Worm (Caenorhabditis elegans) whole organism, L1 larva: ENCODE data around the gene clc-12.

Source experiments
- C04F5.9 ChIP-seq: sonication (generic microtip); optimal IDR thresholded peaks from 2 replicates; lab custom pipeline; 2016; ENCODE audit warnings: missing genetic modification characterization, missing compliant biosample characterization
- C34B4.2 ChIP-seq: sonication (generic microtip); optimal IDR thresholded peaks from 2 replicates; lab custom pipeline; 2017; ENCODE audit warnings: mild to moderate bottlenecking, missing genetic modification characterization, missing compliant biosample characterization
- aly-2 ChIP-seq: fragments of 150-350 bp; optimal IDR thresholded peaks from 2 replicates; lab custom pipeline; 2014; ENCODE audit warnings: missing biosample characterization, missing genetic modification characterization
- ama-1 ChIP-seq: fragments of 150-350 bp; optimal IDR thresholded peaks from 2 replicates; lab custom pipeline; 2014
- blmp-1 ChIP-seq: fragments of 150-350 bp; optimal IDR thresholded peaks from 2 replicates; lab custom pipeline; 2014; ENCODE audit warnings: missing biosample characterization, missing genetic modification characterization
- ceh-8 ChIP-seq: fragments of 200-800 bp; sonication (Bioruptor generic); optimal IDR thresholded peaks from 2 replicates; lab custom pipeline; 2018; ENCODE audit warnings: mild to moderate bottlenecking, missing genetic modification characterization, moderate library complexity, missing compliant biosample characterization
- ceh-82 ChIP-seq, 3 experiments: fragments of 150-350 bp in 1 of 3; sonication (generic microtip) in 2 of 3; optimal IDR thresholded peaks; 2 replicates each; lab custom pipeline; 2014 to 2017; ENCODE audit warnings: missing biosample characterization in 3 of 3, missing genetic modification characterization in 3 of 3
- ceh-88 ChIP-seq: fragments of 200-800 bp; sonication (Bioruptor generic); IDR thresholded peaks from 2 replicates; pipeline ENCODE4 v1.3.6; 2022; ENCODE audit warnings: missing genetic modification characterization, missing compliant biosample characterization
- ceh-90 ChIP-seq: sonication (generic microtip); optimal IDR thresholded peaks from 2 replicates; lab custom pipeline; 2016; ENCODE audit warnings: missing genetic modification characterization, missing compliant biosample characterization
- ces-1 ChIP-seq: fragments of 150-350 bp; optimal IDR thresholded peaks from 2 replicates; lab custom pipeline; 2014; ENCODE audit warnings: missing biosample characterization, missing genetic modification reagents, missing genetic modification characterization
- dpl-1 ChIP-seq, 3 experiments: fragments of 150-350 bp in 2 of 3; sonication (generic microtip) in 1 of 3; optimal IDR thresholded peaks; 2 replicates each; lab custom pipeline; 2014 to 2017; ENCODE audit warnings: missing biosample characterization in 3 of 3, missing genetic modification characterization in 3 of 3, missing genetic modification reagents in 3 of 3
- efl-1 ChIP-seq, 4 experiments: fragments of 150-350 bp; optimal IDR thresholded peaks in 3 of 4; peaks in 1 of 4; 1 replicate in 1 of 4; 2 replicates in 3 of 4; lab custom pipeline; 2014; ENCODE audit warnings: missing biosample characterization in 2 of 4, missing genetic modification characterization in 2 of 4, missing genetic modification reagents in 2 of 4
- elt-2 ChIP-seq: sonication (generic microtip); optimal IDR thresholded peaks from 2 replicates; lab custom pipeline; 2016; ENCODE audit warnings: missing genetic modification characterization, mild to moderate bottlenecking, inconsistent platforms, missing compliant biosample characterization, missing genetic modification reagents
- elt-3 ChIP-seq, 6 experiments: fragments of 150-350 bp in 1 of 6; sonication (generic microtip); optimal IDR thresholded peaks; 2 replicates each; lab custom pipeline; 2017 to 2018; ENCODE audit warnings: missing biosample characterization in 6 of 6, missing genetic modification characterization in 6 of 6, inconsistent platforms in 1 of 6
- fkh-10 ChIP-seq: sonication (generic microtip); optimal IDR thresholded peaks from 2 replicates; lab custom pipeline; 2017; ENCODE audit warnings: missing biosample characterization, missing genetic modification reagents, missing genetic modification characterization
- fkh-8 ChIP-seq: sonication (generic microtip); optimal IDR thresholded peaks from 2 replicates; lab custom pipeline; 2016; ENCODE audit warnings: mild to moderate bottlenecking, missing genetic modification characterization, missing compliant biosample characterization
- fos-1 ChIP-seq: fragments of 150-350 bp; optimal IDR thresholded peaks from 2 replicates; lab custom pipeline; 2014; ENCODE audit warnings: missing biosample characterization, missing genetic modification characterization
- grh-1 ChIP-seq: fragments of 200-800 bp; sonication (Bioruptor generic); IDR thresholded peaks from 2 replicates; pipeline ENCODE4 v1.3.6; 2022; ENCODE audit warnings: missing genetic modification reagents, missing genetic modification characterization, missing compliant biosample characterization
- hlh-4 ChIP-seq: sonication (generic microtip); optimal IDR thresholded peaks from 2 replicates; lab custom pipeline; 2016; ENCODE audit warnings: mild to moderate bottlenecking, missing genetic modification characterization, missing compliant biosample characterization
- isw-1 ChIP-seq: fragments of 200-800 bp; sonication (Bioruptor generic); IDR thresholded peaks from 2 replicates; pipeline ENCODE4 v1.3.6; 2022; ENCODE audit warnings: missing genetic modification characterization, missing compliant biosample characterization
- lin-35 ChIP-seq, 2 experiments: fragments of 150-350 bp; optimal IDR thresholded peaks; 2 replicates each; lab custom pipeline; 2014; ENCODE audit warnings: missing biosample characterization in 2 of 2, missing genetic modification characterization in 2 of 2, missing genetic modification reagents in 2 of 2
- lin-39 ChIP-seq: fragments of 150-350 bp; optimal IDR thresholded peaks from 2 replicates; lab custom pipeline; 2014; ENCODE audit warnings: missing biosample characterization, missing genetic modification reagents, missing genetic modification characterization
- mab-9 ChIP-seq: fragments of 200-800 bp; sonication (Bioruptor generic); IDR thresholded peaks from 2 replicates; pipeline ENCODE4 v1.3.6; 2022; ENCODE audit warnings: missing genetic modification reagents, missing genetic modification characterization, missing compliant biosample characterization
- mdl-1 ChIP-seq, 2 experiments: fragments of 150-350 bp; optimal IDR thresholded peaks; 2 replicates each; lab custom pipeline; 2014 to 2017; ENCODE audit warnings: missing biosample characterization in 2 of 2, missing genetic modification characterization in 2 of 2, inconsistent platforms in 1 of 2
- nhr-11 ChIP-seq: fragments of 150-350 bp; optimal IDR thresholded peaks from 2 replicates; lab custom pipeline; 2014; ENCODE audit warnings: missing biosample characterization, missing genetic modification characterization
- nhr-12 ChIP-seq: sonication (generic microtip); optimal IDR thresholded peaks from 2 replicates; lab custom pipeline; 2017; ENCODE audit warnings: missing biosample characterization, missing genetic modification characterization
- nhr-20 ChIP-seq: sonication (generic microtip); optimal IDR thresholded peaks from 2 replicates; lab custom pipeline; 2016; ENCODE audit warnings: mild to moderate bottlenecking, missing genetic modification characterization, missing compliant biosample characterization
- nhr-28 ChIP-seq: fragments of 150-350 bp; optimal IDR thresholded peaks from 2 replicates; lab custom pipeline; 2014; ENCODE audit warnings: missing biosample characterization, missing genetic modification characterization
- nhr-71 ChIP-seq: sonication (generic microtip); optimal IDR thresholded peaks from 2 replicates; lab custom pipeline; 2016; ENCODE audit warnings: mild to moderate bottlenecking, missing genetic modification characterization, moderate library complexity, missing compliant biosample characterization
- nhr-76 ChIP-seq: sonication (generic microtip); optimal IDR thresholded peaks from 2 replicates; lab custom pipeline; 2017; ENCODE audit warnings: missing biosample characterization, missing genetic modification characterization
- nhr-77 ChIP-seq: fragments of 150-350 bp; optimal IDR thresholded peaks from 2 replicates; lab custom pipeline; 2014; ENCODE audit warnings: missing biosample characterization, missing genetic modification characterization
- nhr-84 ChIP-seq: sonication (generic microtip); optimal IDR thresholded peaks from 2 replicates; lab custom pipeline; 2017; ENCODE audit warnings: missing biosample characterization, missing genetic modification characterization
- nhr-85 ChIP-seq: sonication (generic microtip); peaks from one replicate; lab custom pipeline; 2016; ENCODE audit warnings: missing genetic modification characterization, inconsistent platforms, missing compliant biosample characterization
- nhr-90 ChIP-seq: sonication (generic microtip); optimal IDR thresholded peaks from 2 replicates; lab custom pipeline; 2016; ENCODE audit warnings: mild to moderate bottlenecking, missing genetic modification characterization, missing compliant biosample characterization; ENCODE audit not compliant: poor library complexity
- pax-3 ChIP-seq: fragments of 200-800 bp; sonication (Bioruptor generic); optimal IDR thresholded peaks from 2 replicates; lab custom pipeline; 2018; ENCODE audit warnings: mild to moderate bottlenecking, missing genetic modification characterization, moderate library complexity, missing compliant biosample characterization
- rnt-1 ChIP-seq: sonication (generic microtip); optimal IDR thresholded peaks from 2 replicates; lab custom pipeline; 2016; ENCODE audit warnings: mild to moderate bottlenecking, missing genetic modification characterization, moderate library complexity, missing compliant biosample characterization
- skn-1 ChIP-seq: fragments of 150-350 bp; optimal IDR thresholded peaks from 2 replicates; lab custom pipeline; 2014; ENCODE audit warnings: missing biosample characterization, missing genetic modification characterization
- snpc-4 ChIP-seq: fragments of 150-350 bp; optimal IDR thresholded peaks from 2 replicates; lab custom pipeline; 2014; ENCODE audit warnings: missing biosample characterization, missing genetic modification characterization
- sptf-1 ChIP-seq: fragments of 150-350 bp; optimal IDR thresholded peaks from 2 replicates; lab custom pipeline; 2014; ENCODE audit warnings: missing biosample characterization, missing genetic modification characterization
- swsn-7 ChIP-seq: sonication (generic microtip); optimal IDR thresholded peaks from 2 replicates; lab custom pipeline; 2016; ENCODE audit warnings: missing genetic modification characterization, missing compliant biosample characterization
- tbx-2 ChIP-seq: sonication (generic microtip); optimal IDR thresholded peaks from 2 replicates; lab custom pipeline; 2016; ENCODE audit warnings: missing genetic modification characterization, missing compliant biosample characterization
- tlp-1 ChIP-seq: fragments of 150-350 bp; optimal IDR thresholded peaks from 2 replicates; lab custom pipeline; 2014; ENCODE audit warnings: missing biosample characterization, missing genetic modification characterization
- unc-130 ChIP-seq: fragments of 150-350 bp; optimal IDR thresholded peaks from 2 replicates; lab custom pipeline; 2017; ENCODE audit warnings: missing biosample characterization, missing genetic modification characterization, inconsistent platforms
- unc-30 ChIP-seq: sonication (generic microtip); optimal IDR thresholded peaks from 2 replicates; lab custom pipeline; 2017; ENCODE audit warnings: missing biosample characterization, missing genetic modification characterization
- unc-86 ChIP-seq: sonication (generic microtip); optimal IDR thresholded peaks from 2 replicates; lab custom pipeline; 2016; ENCODE audit warnings: missing genetic modification characterization, missing compliant biosample characterization
- unc-98 ChIP-seq: fragments of 200-800 bp; sonication (Bioruptor generic); IDR thresholded peaks from 2 replicates; pipeline ENCODE4 v1.3.6; 2022; ENCODE audit warnings: missing genetic modification characterization, missing compliant biosample characterization
- vab-15 ChIP-seq: sonication (generic microtip); optimal IDR thresholded peaks from 2 replicates; lab custom pipeline; 2017; ENCODE audit warnings: missing genotype, mild to moderate bottlenecking, missing genetic modification characterization, missing compliant biosample characterization
- zag-1 ChIP-seq: fragments of 150-350 bp; optimal IDR thresholded peaks from 2 replicates; lab custom pipeline; 2014; ENCODE audit warnings: missing biosample characterization, missing genetic modification characterization
- zip-4 ChIP-seq: fragments of 200-800 bp; sonication (Bioruptor generic); optimal IDR thresholded peaks from 2 replicates; lab custom pipeline; 2018; ENCODE audit warnings: mild to moderate bottlenecking, missing genetic modification characterization, moderate library complexity, missing compliant biosample characterization

The clc-12 gene

ce11 chrV:16972134-16972533 is 37.1 kb downstream of the clc-12 start, which contains the start of gene srh-119:
TSS of gene srh-119 (plus strand) at chrV:16972434.
- no peak for TF ChIP-seq unc-130 (tag; lab: Kevin White, UChicago)
- TF ChIP-seq lin-39 (tag; lab: Kevin White, UChicago): no peak
- TF ChIP-seq elt-2 (tag; lab: Kevin White, UChicago): no peak
- TF ChIP-seq unc-86 (tag; lab: Kevin White, UChicago): no peak
- no peak for TF ChIP-seq elt-3 (tag; optimal IDR thresholded peaks at IDR 0.05; lab: Kevin White, UChicago)
- TF ChIP-seq nhr-77: no peak
- no peak for TF ChIP-seq hlh-4
- TF ChIP-seq lin-35 (GFP tag; optimal IDR thresholded peaks at IDR 0.05; lab: Kevin White, UChicago): no peak
- no peak for TF ChIP-seq fos-1 (tag; lab: Kevin White, UChicago)
- TF ChIP-seq mab-9: no peak
- no peak for TF ChIP-seq C04F5.9
- TF ChIP-seq tbx-2 (tag; lab: Kevin White, UChicago): no peak
- TF ChIP-seq efl-1 (optimal IDR thresholded peaks at IDR 0.05; lab: Kevin White, UChicago): no peak
- TF ChIP-seq efl-1 (GFP tag; optimal IDR thresholded peaks at IDR 0.05 in 1 of 2; lab: Kevin White, UChicago): no peak
- TF ChIP-seq, all 84 proteins: peak for 0

DNA sequence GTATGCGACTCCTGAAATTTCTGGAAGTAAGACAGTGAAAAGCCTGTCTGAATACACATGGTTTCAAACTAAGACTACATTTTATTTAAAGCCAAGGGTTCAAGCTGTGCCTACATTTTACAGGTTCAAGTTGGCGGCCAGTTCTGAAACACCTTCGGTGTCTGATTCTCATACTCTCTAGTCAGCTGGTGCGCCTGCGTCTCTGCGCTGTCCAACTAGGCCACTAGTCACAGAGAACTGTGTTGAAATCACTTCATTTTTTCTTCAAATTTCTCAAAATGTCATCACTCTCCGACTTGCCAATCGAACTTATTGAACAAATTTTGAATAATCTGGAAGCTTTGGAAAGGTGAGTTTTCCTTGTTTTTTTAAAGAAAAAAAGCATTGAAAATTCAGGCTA is 42.6 kb downstream of the clc-12 start, which contains the start of gene fbxa-90:
Gene fbxa-90 (plus strand): TSS at position 179 of the 400 bp plus-strand sequence.
- TF ChIP-seq lin-39 (tag; lab: Kevin White, UChicago) (no peak), nhr-90 (tag; lab: Kevin White, UChicago) (no peak), lin-35 (GFP tag; optimal IDR thresholded peaks at IDR 0.05; lab: Kevin White, UChicago) (peak in 1 of 2 experiments; percentile 54), C34B4.2 (no peak), hlh-4 (no peak), nhr-12 (tag; lab: Kevin White, UChicago) (no peak), ces-1 (no peak), unc-98 (GFP tag; lab: Robert Waterston, UW) (no peak), pax-3 (no peak), tbx-2 (tag; lab: Kevin White, UChicago) (no peak), fkh-8 (no peak), nhr-71 (tag; lab: Kevin White, UChicago) (no peak), nhr-11 (tag; lab: Kevin White, UChicago) (no peak), swsn-7 (no peak), elt-2 (tag; lab: Kevin White, UChicago) (no peak), ceh-82 (tag; optimal IDR thresholded peaks at IDR 0.05; lab: Kevin White, UChicago) (no peak), zag-1 (no peak), aly-2 (tag; lab: Kevin White, UChicago) (no peak), sptf-1 (tag; lab: Kevin White, UChicago) (no peak), rnt-1 (tag; lab: Kevin White, UChicago) (no peak), ceh-88 (GFP tag; lab: Robert Waterston, UW) (no peak), isw-1 (GFP tag; lab: Robert Waterston, UW) (no peak), skn-1 (peak; percentile 15), ceh-90 (tag; lab: Kevin White, UChicago) (no peak), nhr-76 (no peak), tlp-1 (no peak), nhr-85 (tag; lab: Kevin White, UChicago) (no peak), nhr-20 (tag; lab: Kevin White, UChicago) (no peak), blmp-1 (no peak), nhr-84 (tag; lab: Kevin White, UChicago) (no peak), efl-1 (optimal IDR thresholded peaks at IDR 0.05; lab: Kevin White, UChicago) (peak; percentile 29 to 64), efl-1 (GFP tag; optimal IDR thresholded peaks at IDR 0.05 in 1 of 2; lab: Kevin White, UChicago) (peak in 1 of 2 experiments; percentile 94), vab-15 (tag; lab: Kevin White, UChicago) (no peak), dpl-1 (GFP tag; optimal IDR thresholded peaks at IDR 0.05; lab: Kevin White, UChicago) (peak in 2 of 3 experiments; percentile 27 to 31)

ce11 chrV:16965655-16966054 is 43.5 kb downstream of the clc-12 start, which contains the start of gene efl-1:
TSS of gene efl-1 (minus strand) at chrV:16965675.
- TF ChIP-seq ceh-90 (tag; lab: Kevin White, UChicago): peak; percentile 58
- peak; percentile 96 for TF ChIP-seq swsn-7
- peak; percentile 88 for TF ChIP-seq zip-4 (GFP tag; lab: Kevin White, UChicago)
- TF ChIP-seq mdl-1 (tag; optimal IDR thresholded peaks at IDR 0.05; lab: Kevin White, UChicago): peak in 1 of 2 experiments; percentile 78
- TF ChIP-seq ces-1: no peak
- peak; percentile 52 for TF ChIP-seq C04F5.9
- TF ChIP-seq grh-1: peak; percentile 83
- TF ChIP-seq nhr-20 (tag; lab: Kevin White, UChicago): peak; percentile 96
- peak; percentile 77 for TF ChIP-seq aly-2 (tag; lab: Kevin White, UChicago)
- peak; percentile 87 for TF ChIP-seq pax-3
- TF ChIP-seq ama-1 (lab: Kevin White, UChicago): no peak
- TF ChIP-seq nhr-11 (tag; lab: Kevin White, UChicago): peak; percentile 77
- TF ChIP-seq ceh-8 (GFP tag; lab: Kevin White, UChicago): peak; percentile 89
- no peak for TF ChIP-seq unc-30 (tag; lab: Kevin White, UChicago)
- no peak for TF ChIP-seq nhr-28 (tag; lab: Kevin White, UChicago)
- peak; percentile 95 for TF ChIP-seq snpc-4 (tag; lab: Kevin White, UChicago)
- TF ChIP-seq efl-1 (optimal IDR thresholded peaks at IDR 0.05; lab: Kevin White, UChicago): peak; percentile 97 to 100
- TF ChIP-seq efl-1 (GFP tag; optimal IDR thresholded peaks at IDR 0.05 in 1 of 2; lab: Kevin White, UChicago): peak in 1 of 2 experiments; percentile 100
- TF ChIP-seq lin-39 (tag; lab: Kevin White, UChicago): peak; percentile 82
- TF ChIP-seq fkh-10 (GFP tag; lab: Kevin White, UChicago): peak; percentile 86
